Fruit fly (Drosophila melanogaster) whole organism, wandering third instar larva: Measurements from ENCODE around the gene MED25.
A peak's percentile ranks its signal among the peaks of the same experiment; 100 is the strongest.

ENCODE experiments used
- Abd-B ChIP-seq: fragments of >200 bp; optimal IDR thresholded peaks from 2 replicates; lab custom pipeline; 2017; ENCODE audit warnings: missing biosample characterization, missing genetic modification characterization
- CG32264 ChIP-seq: fragments of 200-800 bp; sonication (Bioruptor generic); optimal IDR thresholded peaks from 2 replicates; lab custom pipeline; 2016; ENCODE audit warnings: missing biosample characterization, missing genetic modification characterization
- CG9705 ChIP-seq: fragments of 200-800 bp; sonication (Bioruptor generic); optimal IDR thresholded peaks from 2 replicates; lab custom pipeline; 2018; ENCODE audit warnings: missing biosample characterization, mild to moderate bottlenecking, missing genetic modification characterization
- CrebA ChIP-seq: fragments of 200-800 bp; sonication (Bioruptor generic); optimal IDR thresholded peaks from 2 replicates; lab custom pipeline; 2016; ENCODE audit warnings: missing biosample characterization, mild to moderate bottlenecking, missing genetic modification characterization, borderline replicate concordance
- Dfd ChIP-seq: fragments of >200 bp; optimal IDR thresholded peaks from 2 replicates; lab custom pipeline; 2017; ENCODE audit warnings: missing biosample characterization, missing genetic modification characterization
- Dif ChIP-seq: fragments of 200-275, 200-300 bp; sonication (Bioruptor generic); optimal IDR thresholded peaks from 2 replicates; lab custom pipeline; 2018; ENCODE audit warnings: missing biosample characterization, missing genetic modification characterization; ENCODE audit not compliant: partially characterized antibody
- GATAd ChIP-seq: sonication (Bioruptor generic); optimal IDR thresholded peaks from 2 replicates; lab custom pipeline; 2016; ENCODE audit warnings: missing biosample characterization, missing genetic modification characterization
- HLH106 ChIP-seq: fragments of 200-800 bp; optimal IDR thresholded peaks from 3 replicates; lab custom pipeline; 2019; ENCODE audit warnings: missing biosample characterization, mild to moderate bottlenecking, missing genetic modification characterization, moderate library complexity
- Hnf4 ChIP-seq: fragments of 200-800 bp; sonication (Bioruptor generic); optimal IDR thresholded peaks from 2 replicates; lab custom pipeline; 2016; ENCODE audit warnings: missing biosample characterization, mild to moderate bottlenecking, missing genetic modification characterization
- Hr78 ChIP-seq: fragments of >200 bp; optimal IDR thresholded peaks from 2 replicates; lab custom pipeline; 2017; ENCODE audit warnings: missing biosample characterization, missing genetic modification characterization
- Hr83 ChIP-seq: fragments of 200-300 bp; sonication (Bioruptor generic); optimal IDR thresholded peaks from 2 replicates; lab custom pipeline; 2016; ENCODE audit warnings: missing biosample characterization, mild to moderate bottlenecking, missing genetic modification characterization, moderate library complexity; ENCODE audit not compliant: poor library complexity, severe bottlenecking
- Jra ChIP-seq: sonication (Bioruptor generic); optimal IDR thresholded peaks from 2 replicates; lab custom pipeline; 2016; ENCODE audit warnings: missing biosample characterization, missing genetic modification characterization
- Mio ChIP-seq: sonication (Bioruptor generic); optimal IDR thresholded peaks from 2 replicates; lab custom pipeline; 2016; ENCODE audit warnings: missing biosample characterization, missing genetic modification characterization
- Myc ChIP-seq: fragments of >200 bp; optimal IDR thresholded peaks from 2 replicates; lab custom pipeline; 2017
- N ChIP-seq: fragments of >200 bp; optimal IDR thresholded peaks from 2 replicates; lab custom pipeline; 2018; ENCODE audit warnings: missing biosample characterization, missing external identifiers, missing genetic modification characterization
- OdsH ChIP-seq: fragments of 200-800 bp; sonication (Bioruptor generic); optimal IDR thresholded peaks from 2 replicates; lab custom pipeline; 2016; ENCODE audit warnings: missing biosample characterization, mild to moderate bottlenecking, missing genetic modification characterization
- Rel ChIP-seq, 2 experiments: fragments of 200-800 bp; sonication (Bioruptor generic) in 1 of 2; optimal IDR thresholded peaks; 2 replicates in 1 of 2; 3 replicates in 1 of 2; lab custom pipeline; 2016 to 2019; ENCODE audit warnings: mild to moderate bottlenecking in 2 of 2, missing biosample characterization in 2 of 2, missing genetic modification characterization in 2 of 2, moderate library complexity in 1 of 2
- Sp1 ChIP-seq: fragments of 200-800 bp; sonication (Bioruptor generic); optimal IDR thresholded peaks from 3 replicates; lab custom pipeline; 2019; ENCODE audit warnings: missing biosample characterization, mild to moderate bottlenecking, missing genetic modification characterization, moderate library complexity
- Vsx2 ChIP-seq: fragments of 200-300, 225-300 bp; sonication (Bioruptor generic); optimal IDR thresholded peaks from 2 replicates; lab custom pipeline; 2018; ENCODE audit warnings: missing biosample characterization, missing genetic modification characterization; ENCODE audit not compliant: partially characterized antibody
- br ChIP-seq: fragments of 200-800 bp; sonication (Bioruptor generic); optimal IDR thresholded peaks from 2 replicates; lab custom pipeline; 2016; ENCODE audit warnings: missing biosample characterization, missing genetic modification characterization
- brk ChIP-seq: fragments of 200-800 bp; sonication (Bioruptor generic); optimal IDR thresholded peaks from 2 replicates; lab custom pipeline; 2016; ENCODE audit warnings: missing biosample characterization, mild to moderate bottlenecking, missing genetic modification characterization
- dl ChIP-seq, 2 experiments: fragments of 175-275, 200-275 bp in 1 of 2; fragments of 200-275 bp in 1 of 2; sonication (Bioruptor generic); optimal IDR thresholded peaks; lab custom pipeline; 2018; ENCODE audit warnings: mild to moderate bottlenecking in 2 of 2, missing biosample characterization in 2 of 2, missing genetic modification characterization in 2 of 2, moderate library complexity in 2 of 2; ENCODE audit not compliant: partially characterized antibody in 2 of 2, insufficient read depth in 1 of 2
- dmrt93B ChIP-seq: fragments of 200-800 bp; sonication (Bioruptor generic); optimal IDR thresholded peaks from 2 replicates; lab custom pipeline; 2018; ENCODE audit warnings: missing biosample characterization, mild to moderate bottlenecking, missing genetic modification characterization
- dsf ChIP-seq: sonication (Bioruptor generic); optimal IDR thresholded peaks from 2 replicates; lab custom pipeline; 2016; ENCODE audit warnings: missing biosample characterization, missing genetic modification characterization, borderline replicate concordance
- ey ChIP-seq: fragments of 200-800 bp; sonication (Bioruptor generic); optimal IDR thresholded peaks from 2 replicates; lab custom pipeline; 2016; ENCODE audit warnings: missing biosample characterization, missing genetic modification characterization
- foxo ChIP-seq, 2 experiments: fragments of 200-800 bp; sonication (Bioruptor generic); optimal IDR thresholded peaks; 2 replicates in 1 of 2; 3 replicates in 1 of 2; lab custom pipeline; 2016 to 2017; ENCODE audit warnings: missing biosample characterization in 2 of 2, missing genetic modification characterization in 2 of 2
- fru ChIP-seq: fragments of 200-800 bp; sonication (Bioruptor generic); optimal IDR thresholded peaks from 3 replicates; lab custom pipeline; 2016; ENCODE audit warnings: missing biosample characterization, mild to moderate bottlenecking, missing genetic modification characterization
- h ChIP-seq: fragments of 200-800 bp; sonication (Bioruptor generic); optimal IDR thresholded peaks from 3 replicates; lab custom pipeline; 2016; ENCODE audit warnings: missing biosample characterization, mild to moderate bottlenecking, missing genetic modification characterization
- jim ChIP-seq: fragments of 175-275, 200-325 bp; sonication (Bioruptor generic); optimal IDR thresholded peaks from 2 replicates; lab custom pipeline; 2016; ENCODE audit warnings: missing biosample characterization, mild to moderate bottlenecking, missing genetic modification characterization
- lola ChIP-seq: fragments of >200 bp; optimal IDR thresholded peaks from 2 replicates; lab custom pipeline; 2017; ENCODE audit warnings: missing biosample characterization, missing genetic modification characterization
- pan ChIP-seq: fragments of >200 bp; optimal IDR thresholded peaks from 2 replicates; lab custom pipeline; 2017
- psq ChIP-seq: fragments of 200-800 bp; sonication (Bioruptor generic); optimal IDR thresholded peaks from 3 replicates; lab custom pipeline; 2017; ENCODE audit warnings: missing biosample characterization, mild to moderate bottlenecking, missing genetic modification characterization, moderate library complexity
- rgr ChIP-seq: fragments of 200-800 bp; sonication (Bioruptor generic); optimal IDR thresholded peaks from 3 replicates; lab custom pipeline; 2016; ENCODE audit warnings: missing biosample characterization, mild to moderate bottlenecking, missing genetic modification characterization
- sage ChIP-seq: fragments of 200-800 bp; sonication (Bioruptor generic); optimal IDR thresholded peaks from 2 replicates; lab custom pipeline; 2016; ENCODE audit warnings: missing biosample characterization, mild to moderate bottlenecking, missing genetic modification characterization
- sv ChIP-seq: fragments of 200-800 bp; sonication (Bioruptor generic); optimal IDR thresholded peaks from 3 replicates; lab custom pipeline; 2016; ENCODE audit warnings: missing biosample characterization, missing genetic modification characterization
- tai ChIP-seq: sonication (Bioruptor generic); optimal IDR thresholded peaks from 2 replicates; lab custom pipeline; 2016; ENCODE audit warnings: missing biosample characterization, missing genetic modification characterization
- usp ChIP-seq: fragments of >200 bp; optimal IDR thresholded peaks from 2 replicates; lab custom pipeline; 2017; ENCODE audit warnings: missing biosample characterization, missing genetic modification characterization
- woc ChIP-seq: sonication (Bioruptor generic); optimal IDR thresholded peaks from 2 replicates; lab custom pipeline; 2016; ENCODE audit warnings: missing biosample characterization, mild to moderate bottlenecking, missing genetic modification characterization

The MED25 gene

dm6 chr3R:20001595-20001997 is 7.2 kb upstream of the MED25 start:
- no peak for TF ChIP-seq pan
- peak in 1 of 2 experiments; percentile 31 for TF ChIP-seq foxo (GFP tag; optimal IDR thresholded peaks at IDR 0.05; lab: Kevin White, UChicago)
- TF ChIP-seq tai (GFP tag; lab: Kevin White, UChicago): no peak
- TF ChIP-seq psq: peak; percentile 37
- TF ChIP-seq dsf: no peak
- no peak for TF ChIP-seq Hr78
- TF ChIP-seq ey (GFP tag; lab: Kevin White, UChicago): no peak
- TF ChIP-seq fru (GFP tag; lab: Kevin White, UChicago): peak; percentile 44
- no peak for TF ChIP-seq GATAd
- peak; percentile 26 for TF ChIP-seq dmrt93B (GFP tag; lab: Kevin White, UChicago)
- no peak for TF ChIP-seq lola (GFP tag; lab: Kevin White, UChicago)
- peak; percentile 38 for TF ChIP-seq HLH106 (tag; lab: Kevin White, UChicago)
- TF ChIP-seq Mio (GFP tag; lab: Kevin White, UChicago): no peak
- peak; percentile 17 for TF ChIP-seq rgr
- TF ChIP-seq Dfd (GFP tag; lab: Kevin White, UChicago): no peak
- TF ChIP-seq Abd-B (GFP tag; lab: Kevin White, UChicago): no peak
- no peak for TF ChIP-seq CrebA
- peak; percentile 6 for TF ChIP-seq Hnf4 (GFP tag; lab: Kevin White, UChicago)
- no peak for TF ChIP-seq sage (GFP tag; lab: Kevin White, UChicago)
- TF ChIP-seq OdsH (GFP tag; lab: Kevin White, UChicago): peak; percentile 9
- TF ChIP-seq Sp1 (GFP tag; lab: Kevin White, UChicago): peak; percentile 43
- no peak for TF ChIP-seq N
- no peak for TF ChIP-seq CG9705 (GFP tag; lab: Kevin White, UChicago)
- TF ChIP-seq Hr83: no peak
- peak; percentile 23 for TF ChIP-seq h (GFP tag; lab: Kevin White, UChicago)
- TF ChIP-seq woc (GFP tag; lab: Kevin White, UChicago): peak; percentile 78
- no peak for TF ChIP-seq jim (GFP tag; lab: Kevin White, UChicago)
- no peak for TF ChIP-seq Rel (GFP tag; optimal IDR thresholded peaks at IDR 0.05; lab: Kevin White, UChicago)
- no peak for TF ChIP-seq Rel (tag; optimal IDR thresholded peaks at IDR 0.05; lab: Kevin White, UChicago)
- TF ChIP-seq Myc: no peak
- no peak for TF ChIP-seq CG32264 (GFP tag; lab: Kevin White, UChicago)
- no peak for TF ChIP-seq usp (GFP tag; lab: Kevin White, UChicago)
- TF ChIP-seq brk: no peak
- no peak for TF ChIP-seq sv (GFP tag; lab: Kevin White, UChicago)
- peak; percentile 8 for TF ChIP-seq br (GFP tag; lab: Kevin White, UChicago)
- TF ChIP-seq Vsx2: no peak
- no peak for TF ChIP-seq Dif
- TF ChIP-seq Jra (GFP tag; lab: Kevin White, UChicago): no peak
- TF ChIP-seq dl (GFP tag; optimal IDR thresholded peaks at IDR 0.05; lab: Kevin White, UChicago; ENCODE audit: insufficient read depth in 1 of 2, partially characterized antibody in 2 of 2): no peak

DNA sequence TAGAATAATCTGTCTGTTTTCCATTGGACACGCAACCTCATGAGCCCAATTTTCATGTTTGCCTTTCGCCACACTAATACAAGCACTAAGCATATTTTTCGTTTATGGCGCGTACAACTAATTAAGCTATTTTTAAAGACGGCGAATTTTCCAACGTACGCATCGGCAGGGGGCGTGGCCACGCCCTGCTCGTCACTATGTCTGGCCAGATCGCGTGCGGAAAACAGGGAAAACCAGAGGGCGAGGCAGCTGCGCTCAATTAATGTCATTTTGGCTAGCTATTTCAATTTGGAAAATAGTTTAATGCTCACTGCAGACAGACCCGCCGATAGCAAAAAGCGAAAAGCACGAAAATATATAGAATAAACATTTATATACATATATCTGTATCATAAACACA is 4.0 kb upstream of the MED25 start:
- TF ChIP-seq Dfd (GFP tag; lab: Kevin White, UChicago) (no peak), br (GFP tag; lab: Kevin White, UChicago) (no peak), tai (GFP tag; lab: Kevin White, UChicago) (no peak), dl (GFP tag; optimal IDR thresholded peaks at IDR 0.05; lab: Kevin White, UChicago; ENCODE audit: insufficient read depth in 1 of 2, partially characterized antibody in 2 of 2) (no peak), Mio (GFP tag; lab: Kevin White, UChicago) (no peak), CG32264 (GFP tag; lab: Kevin White, UChicago) (no peak), lola (GFP tag; lab: Kevin White, UChicago) (no peak)

dm6 chr3R:20006617-20007016 is 2.1 kb upstream of the MED25 start:
- TF ChIP-seq pan: no peak
